Fruit fly (Drosophila melanogaster) Kc167 (cell line): ENCODE data around the gene CG9948.

Experiments
- Myc ChIP-seq: fragments of >200 bp; optimal IDR thresholded peaks from 2 replicates; lab custom pipeline; 2017; ENCODE audit warnings: missing external identifiers
- insv ChIP-seq: fragments of >200 bp; optimal IDR thresholded peaks from 3 replicates; lab custom pipeline; 2018; ENCODE audit warnings: missing external identifiers
- psq ChIP-seq: fragments of >200 bp; optimal IDR thresholded peaks from 2 replicates; lab custom pipeline; 2017; ENCODE audit warnings: missing external identifiers

DNA sequence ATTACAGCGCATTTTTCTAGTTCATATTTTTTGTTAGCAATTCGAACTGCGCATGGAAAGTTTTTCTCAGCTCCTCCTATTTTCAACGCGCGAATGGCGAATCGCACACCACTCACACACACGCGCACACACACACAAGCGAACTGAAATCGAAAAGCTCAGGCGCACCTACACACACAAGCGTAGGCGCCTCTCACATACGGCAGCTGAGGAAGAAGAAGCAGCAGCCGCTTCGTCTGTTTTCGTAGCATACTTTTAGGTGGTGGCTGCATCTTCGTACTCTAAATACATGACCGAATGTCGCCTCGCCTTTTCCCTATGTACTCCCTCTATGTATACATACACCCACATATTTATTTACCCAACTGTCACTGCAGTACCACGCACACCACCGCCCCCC, 29.9 kb upstream of the CG9948 start:
- TF ChIP-seq Myc (lab: Kevin White, UChicago) (no peak), psq (lab: Kevin White, UChicago) (no peak), insv (lab: Kevin White, UChicago) (no peak)
